Worm (Caenorhabditis elegans) whole organism, dauer: ENCODE results near the gene C29F7.3.

Source experiments
- unc-62 ChIP-seq: sonication (generic microtip); optimal IDR thresholded peaks from 2 replicates; lab custom pipeline; 2017; ENCODE audit warnings: missing biosample characterization, missing genetic modification reagents, missing genetic modification characterization

C29F7.3 gene

ce11 chrX:13380988-13381742 is 38.6 kb downstream of the C29F7.3 start:
- no peak for TF ChIP-seq unc-62

ce11 chrX:13379072-13379471 is 40.7 kb downstream of the C29F7.3 start:
- no peak for TF ChIP-seq unc-62

ce11 chrX:13376851-13377250 is 42.9 kb downstream of the C29F7.3 start, which contains the start of the genes C49F8.14 and gem-1:
Gene C49F8.14, minus strand, starts transcription at chrX:13376949.
Gene gem-1, minus strand, starts transcription at chrX:13376992.
- TF ChIP-seq unc-62 = no peak

ce11 chrX:13376185-13376584 is 43.5 kb downstream of the C29F7.3 start:
- no peak for TF ChIP-seq unc-62
